Fruit fly (Drosophila melanogaster): Measurements from ENCODE around the gene Rnf146.

The Rnf146 gene

dm6 chr3L:19646292-19646691 is 3.7 kb upstream of the Rnf146 start:
- no peak for TF ChIP-seq CG17801 (GFP tag; optimal IDR thresholded peaks at IDR 0.05; ENCODE audit: partially characterized antibody)

- TF ChIP-seq CG17801 (GFP tag; optimal IDR thresholded peaks at IDR 0.05; ENCODE audit: partially characterized antibody): no peak
Measured at dm6 chr3L:19636821-19637460, 5.7 kb downstream of the Rnf146 start.

DNA sequence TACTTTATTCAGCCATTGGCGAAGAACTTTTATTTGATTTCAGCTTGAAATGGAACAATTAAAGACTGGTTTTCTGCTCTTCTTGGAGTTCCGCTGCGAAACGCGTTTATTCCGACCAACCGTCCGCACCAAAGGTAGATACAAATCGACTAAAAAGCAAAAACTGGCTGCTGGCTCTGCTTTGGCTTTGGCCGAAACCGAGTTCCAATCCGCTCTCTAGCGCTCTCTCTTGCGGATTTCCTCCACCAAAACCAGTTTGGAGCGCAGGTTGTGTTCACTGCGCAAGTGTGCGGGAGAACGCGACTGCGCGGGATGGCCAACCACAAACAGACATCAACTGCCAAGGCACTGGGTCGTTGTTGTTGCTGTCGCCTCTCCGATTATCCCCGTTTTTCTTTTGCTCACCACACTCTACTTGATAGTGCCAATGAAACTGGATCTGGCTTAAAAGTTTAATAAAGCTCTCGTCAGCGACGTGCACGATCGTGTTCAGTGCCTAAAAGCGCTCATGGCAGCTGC is 7.1 kb downstream of the Rnf146 start, which contains the start of gene wnd:
Gene wnd (minus strand): TSS at position 306 of the 519 bp plus-strand sequence.
- TF ChIP-seq CG17801 (GFP tag; optimal IDR thresholded peaks at IDR 0.05; ENCODE audit: partially characterized antibody): peak; percentile 17

DNA sequence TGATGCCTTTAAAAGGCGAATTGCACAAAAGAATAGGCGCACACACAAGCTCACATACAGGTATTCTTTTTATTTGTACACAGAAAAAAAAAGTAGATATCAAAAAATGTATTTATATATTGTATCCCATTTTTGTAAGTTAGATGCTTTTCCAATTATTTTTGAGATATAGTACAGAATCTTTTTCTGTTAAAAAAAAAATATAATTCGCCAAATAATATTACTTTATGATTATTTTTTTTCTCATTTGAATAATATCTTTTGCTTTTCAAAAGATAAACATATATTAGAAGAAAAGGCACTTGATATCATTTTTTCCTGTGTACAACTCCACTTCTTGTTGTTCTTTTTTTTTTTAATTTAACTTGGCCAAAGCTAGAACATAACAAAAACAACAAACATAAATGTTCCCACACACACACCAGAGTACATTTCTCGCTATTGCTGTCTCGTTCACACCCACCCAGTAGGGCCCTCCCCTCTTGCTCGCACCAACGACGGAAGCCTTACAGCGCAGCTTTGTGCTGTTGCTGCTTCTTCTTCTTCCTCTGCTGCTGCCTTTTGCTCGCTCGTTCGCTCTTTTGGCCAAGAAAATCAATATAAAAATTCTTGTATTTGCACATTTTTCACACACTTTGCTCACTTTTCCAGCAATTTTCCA is 7.7 kb downstream of the Rnf146 start:
- TF ChIP-seq CG17801 (GFP tag; optimal IDR thresholded peaks at IDR 0.05; ENCODE audit: partially characterized antibody): peak; percentile 61

- TF ChIP-seq CG17801 (GFP tag; optimal IDR thresholded peaks at IDR 0.05; ENCODE audit: partially characterized antibody): peak; percentile 83
Measured at dm6 chr3L:19632766-19633632, 9.6 kb downstream of the Rnf146 start.

- no peak for TF ChIP-seq CG17801 (GFP tag; optimal IDR thresholded peaks at IDR 0.05; ENCODE audit: partially characterized antibody)
Measured at dm6 chr3L:19631867-19632266, 10.7 kb downstream of the Rnf146 start.

dm6 chr3L:19630701-19631100 is 11.9 kb downstream of the Rnf146 start:
- no peak for TF ChIP-seq CG17801 (GFP tag; optimal IDR thresholded peaks at IDR 0.05; ENCODE audit: partially characterized antibody)

DNA sequence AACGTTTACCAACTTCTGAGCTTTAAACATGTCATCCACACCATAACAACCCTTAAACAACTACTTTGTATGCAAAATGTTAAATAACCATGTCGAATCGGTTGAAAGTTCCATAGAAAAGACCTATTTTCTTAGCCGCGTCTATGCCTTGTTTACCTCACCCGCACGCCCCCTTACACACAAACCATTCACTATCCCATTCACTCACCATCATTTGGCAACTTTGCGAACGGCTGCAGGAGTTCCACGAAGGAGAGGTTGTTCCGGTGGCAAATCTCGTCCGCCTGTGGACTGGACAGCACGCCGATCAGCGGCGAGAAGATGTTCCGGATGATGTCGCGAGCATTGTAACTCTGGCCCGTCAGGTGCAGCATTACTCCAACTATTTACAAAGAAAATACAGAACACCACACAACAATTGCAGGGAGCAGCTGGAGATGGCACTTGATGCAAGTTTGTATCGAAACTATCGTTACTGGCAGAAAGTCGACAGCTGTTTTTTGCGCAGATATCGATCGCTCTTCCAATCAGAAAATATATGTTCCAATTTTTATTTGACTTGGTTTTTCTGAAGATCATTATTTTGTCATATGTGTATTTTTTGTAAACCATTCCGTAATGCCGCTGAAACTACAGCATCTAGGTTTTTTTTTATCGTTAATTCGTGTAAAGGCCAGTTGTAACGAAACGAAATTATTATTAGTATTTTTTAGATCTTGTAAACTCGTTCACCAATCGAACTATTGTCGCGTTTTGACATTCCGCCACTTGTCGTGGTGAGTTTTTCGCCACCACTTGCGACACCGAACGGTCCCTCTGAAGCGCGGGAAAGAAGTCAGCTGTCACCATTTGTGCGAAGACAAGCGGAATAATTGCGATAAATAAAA is 24.3 kb downstream of the Rnf146 start, which contains the start of gene asf1:
Gene asf1 (plus strand): TSS at position 823 of the 887 bp plus-strand sequence.
- no peak for TF ChIP-seq CG17801 (GFP tag; optimal IDR thresholded peaks at IDR 0.05; ENCODE audit: partially characterized antibody)

DNA sequence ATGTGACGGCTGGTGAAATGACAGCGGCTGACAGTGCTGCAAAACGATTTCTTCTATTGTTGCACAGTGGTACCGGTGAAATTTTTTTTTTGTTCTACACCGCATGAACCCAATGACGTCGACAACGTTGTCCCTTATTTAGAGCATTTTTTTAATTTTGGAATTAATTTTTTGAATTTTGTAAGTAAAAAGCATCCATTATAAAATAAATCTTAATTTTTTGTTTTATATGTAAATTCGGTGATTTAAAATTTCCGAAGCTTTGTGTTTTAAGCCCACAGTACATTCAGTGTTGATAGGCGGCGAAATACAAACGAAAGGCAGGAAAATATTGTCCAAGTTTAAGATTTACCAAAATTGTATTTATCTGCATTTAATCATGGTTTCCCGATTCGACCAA is 30.4 kb downstream of the Rnf146 start, which contains the start of the genes Lon and PIG-F:
Gene Lon (minus strand): TSS at position 28 of the 400 bp plus-strand sequence.
Gene PIG-F (plus strand): TSS at position 284 of the 400 bp plus-strand sequence.
- TF ChIP-seq CG17801 (GFP tag; optimal IDR thresholded peaks at IDR 0.05; ENCODE audit: partially characterized antibody): peak; percentile 99

dm6 chr3L:19605974-19606497 is 36.6 kb downstream of the Rnf146 start, which contains the start of the genes lush and CG9372:
Gene lush, minus strand, starts transcription at chr3L:19606090.
Gene CG9372, plus strand, starts transcription at chr3L:19606208.
- no peak for TF ChIP-seq CG17801 (GFP tag; optimal IDR thresholded peaks at IDR 0.05; ENCODE audit: partially characterized antibody)

DNA sequence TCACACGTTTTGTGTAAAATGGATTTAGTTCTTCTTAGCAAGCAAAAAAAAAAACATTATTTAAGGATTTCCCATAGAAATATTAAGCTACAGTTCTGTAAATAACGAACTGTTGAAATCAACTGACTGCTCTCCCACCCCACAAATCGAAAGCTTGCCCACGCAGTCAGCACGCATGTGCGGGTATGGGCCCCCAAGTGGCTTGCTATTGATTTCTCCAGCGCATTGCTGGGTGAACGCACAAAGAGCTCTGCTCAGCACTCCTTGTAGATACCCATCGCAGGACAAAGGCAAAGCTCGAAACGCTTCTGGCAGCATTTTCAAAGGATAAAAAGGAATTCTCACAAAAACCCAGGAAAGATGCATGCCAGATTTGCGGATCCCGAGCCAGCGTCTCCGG is 41.2 kb downstream of the Rnf146 start, which contains the start of gene CG9368:
Gene CG9368 (plus strand): TSS at position 221 of the 400 bp plus-strand sequence.
- TF ChIP-seq CG17801 (GFP tag; optimal IDR thresholded peaks at IDR 0.05; ENCODE audit: partially characterized antibody): no peak

DNA sequence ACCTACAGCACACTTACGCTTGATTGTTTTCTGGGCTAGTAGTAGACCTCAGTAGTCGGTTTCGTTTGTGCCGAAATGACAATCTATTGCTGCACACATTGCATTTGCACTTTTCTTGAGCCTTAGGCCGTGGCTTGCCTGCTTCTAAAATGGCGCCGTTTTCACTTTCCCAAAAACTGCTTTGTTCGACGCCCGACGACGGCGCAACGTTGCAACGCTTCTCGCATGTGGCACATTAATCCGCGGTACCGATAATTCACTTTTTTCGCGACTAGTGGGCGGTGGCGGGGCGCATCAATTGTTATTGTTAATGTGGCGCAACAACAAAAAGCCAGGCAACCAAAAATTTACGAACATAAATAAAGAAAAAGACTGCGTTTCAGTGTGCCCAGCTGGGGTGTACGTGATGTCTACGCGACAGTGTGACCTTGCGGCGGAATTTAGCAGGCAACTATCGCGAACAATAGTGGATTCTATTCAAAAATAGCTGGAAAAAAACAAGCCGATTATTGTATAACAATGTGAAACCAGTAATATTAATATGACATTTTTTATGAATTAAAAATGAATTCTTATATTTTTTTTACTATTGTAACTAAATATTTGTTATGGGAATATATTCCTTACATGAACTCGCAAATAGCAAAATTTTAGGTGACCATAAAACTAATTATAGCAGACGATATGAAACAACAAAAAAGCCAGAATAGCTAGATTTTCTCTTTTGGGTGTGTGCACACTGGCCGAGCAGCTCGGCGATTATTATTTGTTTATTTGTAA is 44.1 kb downstream of the Rnf146 start, which contains the start of the genes ash1 and Taf6:
Gene ash1 (minus strand): TSS at position 387 of the 780 bp plus-strand sequence.
Gene Taf6 (plus strand): TSS at position 720 of the 780 bp plus-strand sequence.
- no peak for TF ChIP-seq CG17801 (GFP tag; optimal IDR thresholded peaks at IDR 0.05; ENCODE audit: partially characterized antibody)

- TF ChIP-seq CG17801 (GFP tag; optimal IDR thresholded peaks at IDR 0.05; ENCODE audit: partially characterized antibody): peak; percentile 100
Measured at dm6 chr3L:19590422-19590821, 52.2 kb downstream of the Rnf146 start, which contains the start of gene CG14100. Gene CG14100, minus strand, starts transcription at chr3L:19590524.
